Fruit fly (Drosophila melanogaster) whole organism, embryonic: ENCODE results near the gene Pex7.
A peak's percentile ranks its signal among the peaks of the same experiment; 100 is the strongest.

ENCODE experiments used
- Atf3 ChIP-seq: fragments of 200-800 bp; sonication (Bioruptor generic); optimal IDR thresholded peaks from 3 replicates; lab custom pipeline; 2016; ENCODE audit warnings: missing biosample characterization, missing genetic modification characterization
- CG11695 ChIP-seq: fragments of 200-800 bp; sonication (Bioruptor generic); IDR thresholded peaks from 3 replicates; pipeline ENCODE4 v1.3.6; 2022; ENCODE audit warnings: missing biosample characterization, missing genetic modification characterization
- CG13624 ChIP-seq: fragments of 200-800 bp; sonication (Bioruptor generic); optimal IDR thresholded peaks from 2 replicates; lab custom pipeline; 2016; ENCODE audit warnings: missing biosample characterization, missing genetic modification characterization
- CG15601 ChIP-seq: fragments of 200-800 bp; sonication (Bioruptor generic); optimal IDR thresholded peaks from 3 replicates; lab custom pipeline; 2019; ENCODE audit warnings: missing biosample characterization, mild to moderate bottlenecking, missing genetic modification characterization, moderate library complexity
- CG17802 ChIP-seq: fragments of 200-800 bp; sonication (Bioruptor generic); optimal IDR thresholded peaks from 2 replicates; lab custom pipeline; 2018; ENCODE audit warnings: missing biosample characterization, mild to moderate bottlenecking, missing genetic modification characterization, moderate library complexity
- CG17912 ChIP-seq: fragments of 200-800 bp; sonication (Bioruptor generic); optimal IDR thresholded peaks from 2 replicates; lab custom pipeline; 2018; ENCODE audit warnings: missing biosample characterization, mild to moderate bottlenecking, missing genetic modification characterization
- CG2202 ChIP-seq: fragments of 200-800 bp; sonication (Bioruptor generic); optimal IDR thresholded peaks from 2 replicates; lab custom pipeline; 2018; ENCODE audit warnings: missing biosample characterization, mild to moderate bottlenecking, missing genetic modification characterization
- CG2889 ChIP-seq: fragments of 200-800 bp; sonication (Bioruptor generic); IDR thresholded peaks from 3 replicates; pipeline ENCODE4 v1.3.6; 2022; ENCODE audit warnings: missing biosample characterization, missing genetic modification characterization
- CG30431 ChIP-seq: fragments of 200-800 bp; sonication (Bioruptor generic); optimal IDR thresholded peaks from 2 replicates; lab custom pipeline; 2017; ENCODE audit warnings: missing biosample characterization, missing genetic modification characterization
- CG3407 ChIP-seq: fragments of 200-800 bp; sonication (Bioruptor generic); optimal IDR thresholded peaks from 2 replicates; lab custom pipeline; 2018; ENCODE audit warnings: missing biosample characterization, mild to moderate bottlenecking, missing genetic modification characterization
- CG6654 ChIP-seq: fragments of 200-800 bp; sonication (Bioruptor generic); optimal IDR thresholded peaks from 2 replicates; lab custom pipeline; 2017; ENCODE audit warnings: missing biosample characterization, mild to moderate bottlenecking, missing genetic modification characterization
- CG7745 ChIP-seq: fragments of 200-800 bp; sonication (Bioruptor generic); optimal IDR thresholded peaks from 2 replicates; lab custom pipeline; 2018; ENCODE audit warnings: missing biosample characterization, mild to moderate bottlenecking, missing genetic modification characterization, moderate library complexity
- CG9437 ChIP-seq: fragments of 200-800 bp; sonication (Bioruptor generic); optimal IDR thresholded peaks from 2 replicates; lab custom pipeline; 2018; ENCODE audit warnings: missing biosample characterization, mild to moderate bottlenecking, missing genetic modification characterization
- ERR ChIP-seq: fragments of 200-800 bp; sonication (Bioruptor generic); optimal IDR thresholded peaks from 2 replicates; lab custom pipeline; 2016; ENCODE audit warnings: missing biosample characterization, missing genetic modification characterization
- H2.0 ChIP-seq: fragments of 200-800 bp; sonication (Bioruptor generic); IDR thresholded peaks from 2 replicates; pipeline ENCODE4 v1.3.6; 2022; ENCODE audit warnings: missing biosample characterization, missing genetic modification characterization
- HHEX ChIP-seq: fragments of 200-800 bp; sonication (Bioruptor generic); optimal IDR thresholded peaks from 3 replicates; lab custom pipeline; 2017; ENCODE audit warnings: missing biosample characterization, mild to moderate bottlenecking, missing genetic modification characterization, missing genetic modification reagents
- HLH3B ChIP-seq: fragments of 200-800 bp; sonication (Bioruptor generic); IDR thresholded peaks from 2 replicates; pipeline ENCODE4 v1.3.6; 2022; ENCODE audit warnings: missing biosample characterization, missing genetic modification characterization
- HLH54F ChIP-seq: fragments of 200-800 bp; sonication (Bioruptor generic); optimal IDR thresholded peaks from 3 replicates; lab custom pipeline; 2016; ENCODE audit warnings: missing biosample characterization, missing genetic modification characterization
- Hsf ChIP-seq: fragments of 200-800 bp; sonication (Bioruptor generic); optimal IDR thresholded peaks from 3 replicates; lab custom pipeline; 2016; ENCODE audit warnings: missing biosample characterization, missing genetic modification characterization
- Max ChIP-seq: fragments of 200-800 bp; sonication (Bioruptor generic); optimal IDR thresholded peaks from 2 replicates; lab custom pipeline; 2016; ENCODE audit warnings: missing biosample characterization, mild to moderate bottlenecking, missing genetic modification characterization
- Meics ChIP-seq: fragments of 200-800 bp; sonication (Bioruptor generic); optimal IDR thresholded peaks from 2 replicates; lab custom pipeline; 2017; ENCODE audit warnings: missing biosample characterization, mild to moderate bottlenecking, missing genetic modification characterization
- Myb ChIP-seq: fragments of 200-800 bp; sonication (Bioruptor generic); optimal IDR thresholded peaks from 2 replicates; lab custom pipeline; 2016; ENCODE audit warnings: missing biosample characterization, missing genetic modification characterization
- NfI ChIP-seq: fragments of 200-800 bp; sonication (Bioruptor generic); optimal IDR thresholded peaks from 3 replicates; lab custom pipeline; 2018; ENCODE audit warnings: missing biosample characterization, mild to moderate bottlenecking, missing genetic modification characterization, moderate library complexity
- Spps ChIP-seq: fragments of 200-800 bp; sonication (Bioruptor generic); optimal IDR thresholded peaks from 2 replicates; lab custom pipeline; 2018; ENCODE audit warnings: missing biosample characterization, mild to moderate bottlenecking, missing genetic modification characterization
- Xbp1 ChIP-seq: fragments of 200-800 bp; sonication (Bioruptor generic); optimal IDR thresholded peaks from 3 replicates; lab custom pipeline; 2016; ENCODE audit warnings: missing biosample characterization, mild to moderate bottlenecking, missing genetic modification characterization
- abd-A ChIP-seq: fragments of 200-800 bp; sonication (Bioruptor generic); optimal IDR thresholded peaks from 3 replicates; lab custom pipeline; 2019; ENCODE audit warnings: missing biosample characterization, mild to moderate bottlenecking, missing genetic modification characterization, moderate library complexity
- ap ChIP-seq: fragments of 200-800 bp; sonication (Bioruptor generic); IDR thresholded peaks from 2 replicates; pipeline ENCODE4 v1.3.6; 2022; ENCODE audit warnings: missing biosample characterization, missing genetic modification characterization
- ase ChIP-seq: fragments of 200-800 bp; sonication (Bioruptor generic); IDR thresholded peaks from 3 replicates; pipeline ENCODE4 v1.3.6; 2022; ENCODE audit warnings: missing biosample characterization, missing genetic modification characterization
- bab2 ChIP-seq: fragments of 200-800 bp; sonication (Bioruptor generic); optimal IDR thresholded peaks from 2 replicates; lab custom pipeline; 2016; ENCODE audit warnings: missing biosample characterization, missing genetic modification characterization
- bcd ChIP-seq: fragments of 200-800 bp; sonication (Bioruptor generic); optimal IDR thresholded peaks from 2 replicates; lab custom pipeline; 2017; ENCODE audit warnings: missing biosample characterization, mild to moderate bottlenecking, missing genetic modification characterization
- cato ChIP-seq: fragments of 200-800 bp; sonication (Bioruptor generic); optimal IDR thresholded peaks from 2 replicates; lab custom pipeline; 2016; ENCODE audit warnings: missing biosample characterization, missing genetic modification characterization, borderline replicate concordance
- caup ChIP-seq: fragments of 200-800 bp; sonication (Bioruptor generic); optimal IDR thresholded peaks from 3 replicates; lab custom pipeline; 2017; ENCODE audit warnings: missing biosample characterization, mild to moderate bottlenecking, missing genetic modification characterization, moderate library complexity; ENCODE audit not compliant: severe bottlenecking
- chif ChIP-seq, 2 experiments: fragments of 200-800 bp; sonication (Bioruptor generic); optimal IDR thresholded peaks; 3 replicates each; lab custom pipeline; 2016; ENCODE audit warnings: missing biosample characterization in 2 of 2, missing genetic modification characterization in 2 of 2
- chn ChIP-seq: fragments of 200-800 bp; sonication (Bioruptor generic); optimal IDR thresholded peaks from 2 replicates; lab custom pipeline; 2016; ENCODE audit warnings: missing biosample characterization, missing genetic modification characterization
- croc ChIP-seq: fragments of 200-800 bp; sonication (Bioruptor generic); conservative IDR thresholded peaks from 3 replicates; pipeline ENCODE4 v1.3.6; 2022; ENCODE audit warnings: missing biosample characterization, missing genetic modification characterization
- dmrt99B ChIP-seq: fragments of 200-800 bp; sonication (Bioruptor generic); optimal IDR thresholded peaks from 2 replicates; lab custom pipeline; 2018; ENCODE audit warnings: missing biosample characterization, mild to moderate bottlenecking, missing genetic modification characterization, moderate library complexity
- dysf ChIP-seq: fragments of 200-800 bp; sonication (Bioruptor generic); IDR thresholded peaks from 3 replicates; pipeline ENCODE4 v1.3.6; 2022; ENCODE audit warnings: missing biosample characterization, missing genetic modification characterization
- gce ChIP-seq: fragments of 200-800 bp; sonication (Bioruptor generic); IDR thresholded peaks from 3 replicates; pipeline ENCODE4 v1.3.6; 2022; ENCODE audit warnings: missing biosample characterization, missing genetic modification characterization
- hkb ChIP-seq, 2 experiments: fragments of 200-800 bp in 1 of 2; fragments of >200 bp in 1 of 2; sonication (Bioruptor generic) in 1 of 2; IDR thresholded peaks in 1 of 2; optimal IDR thresholded peaks in 1 of 2; 2 replicates each; pipeline versions ENCODE4 v1.3.6 to Lab custom; 2017 to 2022; ENCODE audit warnings: missing biosample characterization in 1 of 2, missing genetic modification characterization in 1 of 2
- ind ChIP-seq: fragments of 200-800 bp; sonication (Bioruptor generic); optimal IDR thresholded peaks from 3 replicates; lab custom pipeline; 2016; ENCODE audit warnings: missing biosample characterization, missing genetic modification characterization
- ken ChIP-seq: fragments of 200-800 bp; sonication (Bioruptor generic); IDR thresholded peaks from 3 replicates; pipeline ENCODE4 v1.3.6; 2022; ENCODE audit warnings: missing biosample characterization, missing genetic modification characterization
- maf-S ChIP-seq: fragments of 200-800 bp; sonication (Bioruptor generic); optimal IDR thresholded peaks from 2 replicates; lab custom pipeline; 2016; ENCODE audit warnings: missing biosample characterization, missing genetic modification characterization
- pros ChIP-seq: fragments of 200-800 bp; sonication (Bioruptor generic); optimal IDR thresholded peaks from 3 replicates; lab custom pipeline; 2019; ENCODE audit warnings: missing biosample characterization, mild to moderate bottlenecking, missing genetic modification characterization, moderate library complexity
- pum ChIP-seq: fragments of 200-800 bp; sonication (Bioruptor generic); optimal IDR thresholded peaks from 2 replicates; lab custom pipeline; 2016; ENCODE audit warnings: missing biosample characterization, missing genetic modification characterization
- row ChIP-seq: fragments of 200-800 bp; sonication (Bioruptor generic); IDR thresholded peaks from 3 replicates; pipeline ENCODE4 v1.3.6; 2022; ENCODE audit warnings: missing biosample characterization, missing genetic modification characterization
- scrt ChIP-seq: fragments of 200-800 bp; sonication (Bioruptor generic); optimal IDR thresholded peaks from 2 replicates; lab custom pipeline; 2018; ENCODE audit warnings: missing biosample characterization, mild to moderate bottlenecking, missing genetic modification characterization, moderate library complexity
- sens-2 ChIP-seq: fragments of 200-800 bp; sonication (Bioruptor generic); IDR thresholded peaks from 2 replicates; pipeline ENCODE4 v1.3.6; 2022; ENCODE audit warnings: missing biosample characterization, missing genetic modification characterization
- slbo ChIP-seq: fragments of 200-800 bp; sonication (Bioruptor generic); IDR thresholded peaks from 2 replicates; pipeline ENCODE4 v1.3.6; 2022; ENCODE audit warnings: missing biosample characterization, missing genetic modification characterization
- sr ChIP-seq: fragments of 200-800 bp; sonication (Bioruptor generic); IDR thresholded peaks from 3 replicates; pipeline ENCODE4 v1.3.6; 2022; ENCODE audit warnings: missing biosample characterization, missing genetic modification characterization
- zen ChIP-seq: fragments of 200-800 bp; sonication (Bioruptor generic); optimal IDR thresholded peaks from 3 replicates; lab custom pipeline; 2018; ENCODE audit warnings: missing biosample characterization, mild to moderate bottlenecking, missing genetic modification characterization, moderate library complexity

The Pex7 gene

dm6 chr3L:8696487-8696954, 49.6 kb downstream of the Pex7 start (continued):
- TF ChIP-seq caup (GFP tag; lab: Kevin White, UChicago) (peak; percentile 72), maf-S (GFP tag; lab: Kevin White, UChicago) (peak; percentile 4), Hsf (GFP tag; lab: Kevin White, UChicago) (peak; percentile 4), zen (tag; lab: Kevin White, UChicago) (no peak), ase (GFP tag; lab: Robert Waterston, UW) (peak; percentile 24; the same call in 1 of the 3 replicates), CG7745 (peak; percentile 15), ERR (peak; percentile 36), Spps (tag; lab: Kevin White, UChicago) (peak; percentile 56), HLH3B (GFP tag; lab: Robert Waterston, UW) (peak; percentile 69; the same call in 1 of the 2 replicates), chn (GFP tag; lab: Kevin White, UChicago) (no peak), CG17802 (peak; percentile 20), Xbp1 (GFP tag; lab: Kevin White, UChicago) (peak; percentile 27), cato (GFP tag; lab: Kevin White, UChicago) (peak; percentile 37), CG2202 (tag; lab: Kevin White, UChicago) (peak; percentile 61), hkb (optimal IDR thresholded peaks at IDR 0.05; lab: Kevin White, UChicago) (no peak), hkb (GFP tag; IDR thresholded peaks at IDR 0.05; lab: Robert Waterston, UW) (peak; percentile 64), CG2889 (GFP tag; lab: Robert Waterston, UW) (no peak), H2.0 (GFP tag; lab: Robert Waterston, UW) (no peak), HLH54F (GFP tag; lab: Kevin White, UChicago) (no peak), CG17912 (GFP tag; lab: Kevin White, UChicago) (peak; percentile 75), CG6654 (GFP tag; lab: Kevin White, UChicago) (peak; percentile 34), abd-A (tag; lab: Kevin White, UChicago) (peak; percentile 49), CG13624 (peak; percentile 60), chif (GFP tag; optimal IDR thresholded peaks at IDR 0.05; lab: Kevin White, UChicago) (peak; percentile 11 to 41), Myb (peak; percentile 6), NfI (GFP tag; lab: Kevin White, UChicago) (peak; percentile 62), CG9437 (GFP tag; lab: Kevin White, UChicago) (no peak), dysf (GFP tag; lab: Robert Waterston, UW) (0 out of 3 replicates have a peak, but pooled peaks have one; percentile 36), bcd (peak; percentile 69), HHEX (GFP tag; lab: Kevin White, UChicago) (peak; percentile 87), pum (GFP tag; lab: Kevin White, UChicago) (peak; percentile 1), sr (GFP tag; lab: Robert Waterston, UW) (peak; percentile 48; the same call in 1 of the 3 replicates), pros (GFP tag; lab: Kevin White, UChicago) (peak; percentile 8), bab2 (GFP tag; lab: Kevin White, UChicago) (peak; percentile 40), Atf3 (GFP tag; lab: Kevin White, UChicago) (peak; percentile 38), CG15601 (tag; lab: Kevin White, UChicago) (peak; percentile 71), sens-2 (GFP tag; lab: Robert Waterston, UW) (0 out of 2 replicates have a peak, but pooled peaks have one; percentile 38), ind (GFP tag; lab: Kevin White, UChicago) (no peak), dmrt99B (peak; percentile 62), row (GFP tag; lab: Robert Waterston, UW) (no peak; the same call in 2 of the 3 replicates), Meics (GFP tag; lab: Kevin White, UChicago) (peak; percentile 69), slbo (GFP tag; lab: Robert Waterston, UW) (peak; percentile 42), CG3407 (GFP tag; lab: Kevin White, UChicago) (peak; percentile 90), gce (GFP tag; lab: Robert Waterston, UW) (peak; percentile 54; the same call in 1 of the 3 replicates), Max (GFP tag; lab: Kevin White, UChicago) (peak; percentile 34), croc (GFP tag; lab: Robert Waterston, UW) (no peak), CG30431 (GFP tag; lab: Kevin White, UChicago) (peak; percentile 14), ap (peak; percentile 26; the same call in 1 of the 2 replicates), ken (GFP tag; lab: Robert Waterston, UW) (peak; percentile 68; the same call in 2 of the 3 replicates), scrt (GFP tag; lab: Kevin White, UChicago) (peak; percentile 51), CG11695 (peak; percentile 51; the same call in 1 of the 3 replicates)
